Fruit fly (Drosophila melanogaster): Measurements from ENCODE around the gene CG9483.

The CG9483 gene

dm6 chr2L:8855482-8855881 lies 11.1 kb upstream of the CG9483 start (continued):
- no peak for TF ChIP-seq dac (GFP tag; optimal IDR thresholded peaks at IDR 0.05)
- no peak for TF ChIP-seq CG15336 (GFP tag; IDR thresholded peaks at IDR 0.05)
- peak; percentile 49 to 70 for TF ChIP-seq ss (GFP tag; optimal IDR thresholded peaks at IDR 0.05)
- TF ChIP-seq fd85E (GFP tag; optimal IDR thresholded peaks at IDR 0.05): no peak
- TF ChIP-seq Met (GFP tag; optimal IDR thresholded peaks at IDR 0.05): peak; percentile 68
- TF ChIP-seq CG7368 (GFP tag; optimal IDR thresholded peaks at IDR 0.05): no peak
- TF ChIP-seq CG6163 (GFP tag; IDR thresholded peaks at IDR 0.05): peak; percentile 64
- TF ChIP-seq OdsH (GFP tag; optimal IDR thresholded peaks at IDR 0.05): no peak
- TF ChIP-seq CG11762 (GFP tag; optimal IDR thresholded peaks at IDR 0.05; ENCODE audit: insufficient read depth): no peak
- no peak for TF ChIP-seq Eip93F (GFP tag; optimal IDR thresholded peaks at IDR 0.05)
- peak; percentile 52 for TF ChIP-seq Eip75B (GFP tag; optimal IDR thresholded peaks at IDR 0.05)
- TF ChIP-seq spab (GFP tag; optimal IDR thresholded peaks at IDR 0.05): peak; percentile 52
- no peak for TF ChIP-seq fd59A (GFP tag; optimal IDR thresholded peaks at IDR 0.05)
- TF ChIP-seq CG3032 (tag; optimal IDR thresholded peaks at IDR 0.05): peak; percentile 69
- TF ChIP-seq lz (GFP tag; optimal IDR thresholded peaks at IDR 0.05): peak; percentile 28
- peak; percentile 19 for TF ChIP-seq Smox (GFP tag; optimal IDR thresholded peaks at IDR 0.05)
- TF ChIP-seq salr (GFP tag; optimal IDR thresholded peaks at IDR 0.05): peak in 1 of 2 experiments; percentile 21
- no peak for TF ChIP-seq CG8632 (GFP tag; optimal IDR thresholded peaks at IDR 0.05)

- TF ChIP-seq ss (GFP tag; optimal IDR thresholded peaks at IDR 0.05) (peak in 1 of 2 experiments; percentile 89), CG1621 (tag; optimal IDR thresholded peaks at IDR 0.05) (peak; percentile 32), eg (GFP tag; IDR thresholded peaks at IDR 0.05) (no peak), dsx (GFP tag; optimal IDR thresholded peaks at IDR 0.05; ENCODE audit: poor library complexity, severe bottlenecking) (peak; percentile 14), Hr39 (GFP tag; optimal IDR thresholded peaks at IDR 0.05) (no peak)
These were observed 8.8 kb upstream of the CG9483 start for dm6 chr2L:8857752-8858151.

- TF ChIP-seq CG6854 (GFP tag; optimal IDR thresholded peaks at IDR 0.05): no peak
- no peak for TF ChIP-seq CG3919 (GFP tag; optimal IDR thresholded peaks at IDR 0.05)
- no peak for TF ChIP-seq CG34406 (GFP tag; optimal IDR thresholded peaks at IDR 0.05)
- TF ChIP-seq Hr4 (GFP tag; optimal IDR thresholded peaks at IDR 0.05): no peak
- TF ChIP-seq fkh (GFP tag; optimal IDR thresholded peaks at IDR 0.05): peak; percentile 73
- peak; percentile 75 for TF ChIP-seq vri (GFP tag; optimal IDR thresholded peaks at IDR 0.05)
- no peak for TF ChIP-seq CG6792 (GFP tag; optimal IDR thresholded peaks at IDR 0.05)
- TF ChIP-seq CG1621 (tag; optimal IDR thresholded peaks at IDR 0.05): no peak
- TF ChIP-seq Hr38 (GFP tag; optimal IDR thresholded peaks at IDR 0.05): no peak
- TF ChIP-seq cyc (GFP tag; optimal IDR thresholded peaks at IDR 0.05): no peak
- TF ChIP-seq CG11294 (GFP tag; IDR thresholded peaks at IDR 0.05): no peak
- TF ChIP-seq Sox102F (GFP tag; optimal IDR thresholded peaks at IDR 0.05): peak; percentile 29
- TF ChIP-seq fd59A (GFP tag; optimal IDR thresholded peaks at IDR 0.05): no peak
- TF ChIP-seq dsx (GFP tag; optimal IDR thresholded peaks at IDR 0.05; ENCODE audit: poor library complexity, severe bottlenecking): no peak
- TF ChIP-seq Eip93F (GFP tag; optimal IDR thresholded peaks at IDR 0.05): no peak
- no peak for TF ChIP-seq CG8632 (GFP tag; optimal IDR thresholded peaks at IDR 0.05)
- TF ChIP-seq esn (GFP tag; optimal IDR thresholded peaks at IDR 0.05): peak; percentile 27
- TF ChIP-seq Eip75B (GFP tag; optimal IDR thresholded peaks at IDR 0.05): no peak
- TF ChIP-seq CG8119 (GFP tag; IDR thresholded peaks at IDR 0.05): no peak
- TF ChIP-seq Ets96B (tag; optimal IDR thresholded peaks at IDR 0.05): no peak
- TF ChIP-seq acj6 (GFP tag; optimal IDR thresholded peaks at IDR 0.05): no peak
- peak; percentile 60 for TF ChIP-seq svp (GFP tag)
- TF ChIP-seq CG10631 (GFP tag; optimal IDR thresholded peaks at IDR 0.05): no peak
- no peak for TF ChIP-seq CG16779 (tag; optimal IDR thresholded peaks at IDR 0.05)
- peak; percentile 3 for TF ChIP-seq Met (GFP tag; optimal IDR thresholded peaks at IDR 0.05)
- no peak for TF ChIP-seq achi (GFP tag; optimal IDR thresholded peaks at IDR 0.05)
- no peak for TF ChIP-seq CG9139 (GFP tag; optimal IDR thresholded peaks at IDR 0.05)
- no peak for TF ChIP-seq Lpt (GFP tag; optimal IDR thresholded peaks at IDR 0.05)
- TF ChIP-seq salr (GFP tag; optimal IDR thresholded peaks at IDR 0.05): no peak
- TF ChIP-seq topi (GFP tag; optimal IDR thresholded peaks at IDR 0.05): no peak
- TF ChIP-seq CG15336 (GFP tag; IDR thresholded peaks at IDR 0.05): no peak
- TF ChIP-seq Smox (GFP tag; optimal IDR thresholded peaks at IDR 0.05): peak; percentile 9
- no peak for TF ChIP-seq OdsH (GFP tag; optimal IDR thresholded peaks at IDR 0.05)
- TF ChIP-seq CG4318 (GFP tag; optimal IDR thresholded peaks at IDR 0.05): no peak
- no peak for TF ChIP-seq eg (GFP tag; IDR thresholded peaks at IDR 0.05)
These were observed 6.7 kb upstream of the CG9483 start for dm6 chr2L:8859839-8860238.

All from whole organism, prepupa.